Worm (Caenorhabditis elegans) whole organism, L3 larva: ENCODE data around the gene ipmk-1.
"Not testable (repeated sequence)": the region's sequence is repeated elsewhere in the genome, so short reads cannot be mapped to it uniquely, and the experiment has no call there.

Experiments used
- R02D3.7 ChIP-seq: fragments of 150-350 bp; optimal IDR thresholded peaks from 2 replicates; lab custom pipeline; 2014; ENCODE audit warnings: missing biosample characterization, missing genetic modification characterization
- aly-2 ChIP-seq: fragments of 150-350 bp; optimal IDR thresholded peaks from 2 replicates; lab custom pipeline; 2014; ENCODE audit warnings: missing biosample characterization, missing genetic modification characterization
- ceh-16 ChIP-seq: sonication (generic microtip); optimal IDR thresholded peaks from 2 replicates; lab custom pipeline; 2017; ENCODE audit warnings: missing biosample characterization, missing genetic modification characterization
- ceh-82 ChIP-seq: fragments of 150-350 bp; optimal IDR thresholded peaks from 2 replicates; lab custom pipeline; 2014; ENCODE audit warnings: missing biosample characterization, missing genetic modification characterization
- ceh-9 ChIP-seq: sonication (generic microtip); optimal IDR thresholded peaks from 2 replicates; lab custom pipeline; 2018; ENCODE audit warnings: missing biosample characterization, missing genetic modification characterization
- egl-27 ChIP-seq: sonication (generic microtip); optimal IDR thresholded peaks from 4 replicates; lab custom pipeline; 2017; ENCODE audit warnings: missing biosample characterization, missing genetic modification reagents, missing genetic modification characterization
- elt-1 ChIP-seq: fragments of 150-350 bp; optimal IDR thresholded peaks from 2 replicates; lab custom pipeline; 2014; ENCODE audit warnings: missing biosample characterization, missing genetic modification characterization
- elt-3 ChIP-seq, 3 experiments: fragments of 150-350 bp in 1 of 3; sonication (generic microtip) in 2 of 3; optimal IDR thresholded peaks; 2 replicates in 2 of 3; 4 replicates in 1 of 3; lab custom pipeline; 2014 to 2017; ENCODE audit warnings: missing biosample characterization in 3 of 3, missing genetic modification characterization in 3 of 3
- eor-1 ChIP-seq, 2 experiments: fragments of 150-350 bp; optimal IDR thresholded peaks; 2 replicates each; lab custom pipeline; 2014 to 2018; ENCODE audit warnings: missing biosample characterization in 2 of 2, missing genetic modification characterization in 2 of 2
- fkh-10 ChIP-seq: sonication (generic microtip); optimal IDR thresholded peaks from 2 replicates; lab custom pipeline; 2017; ENCODE audit warnings: missing biosample characterization, missing genetic modification reagents, missing genetic modification characterization
- fkh-2 ChIP-seq: fragments of 150-350 bp; optimal IDR thresholded peaks from 2 replicates; lab custom pipeline; 2014; ENCODE audit warnings: missing biosample characterization, missing genetic modification reagents, missing genetic modification characterization
- fos-1 ChIP-seq: fragments of 150-350 bp; optimal IDR thresholded peaks from 2 replicates; lab custom pipeline; 2014; ENCODE audit warnings: missing biosample characterization, missing genetic modification characterization
- jun-1 ChIP-seq: fragments of 150-350 bp; optimal IDR thresholded peaks from 2 replicates; lab custom pipeline; 2014; ENCODE audit warnings: missing biosample characterization, missing genetic modification reagents, missing genetic modification characterization
- lin-39 ChIP-seq: fragments of 150-350 bp; optimal IDR thresholded peaks from 2 replicates; lab custom pipeline; 2018; ENCODE audit warnings: missing biosample characterization, missing genetic modification reagents, missing genetic modification characterization
- lsy-12 ChIP-seq: sonication (generic microtip); optimal IDR thresholded peaks from 2 replicates; lab custom pipeline; 2016; ENCODE audit warnings: mild to moderate bottlenecking, missing genetic modification characterization, missing compliant biosample characterization
- mml-1 ChIP-seq: fragments of 150-350 bp; sonication (generic microtip); optimal IDR thresholded peaks from 3 replicates; lab custom pipeline; 2014; ENCODE audit warnings: missing biosample characterization, missing genetic modification characterization
- nhr-11 ChIP-seq: fragments of 150-350 bp; optimal IDR thresholded peaks from 2 replicates; lab custom pipeline; 2014; ENCODE audit warnings: missing biosample characterization, missing genetic modification characterization
- nhr-12 ChIP-seq: fragments of 150-350 bp; optimal IDR thresholded peaks from 2 replicates; lab custom pipeline; 2014; ENCODE audit warnings: missing biosample characterization, missing genetic modification characterization
- nhr-23 ChIP-seq: fragments of 150-350 bp; optimal IDR thresholded peaks from 2 replicates; lab custom pipeline; 2014; ENCODE audit warnings: missing biosample characterization, missing genetic modification reagents, missing genetic modification characterization
- nhr-237 ChIP-seq: fragments of 150-350 bp; optimal IDR thresholded peaks from 2 replicates; lab custom pipeline; 2014; ENCODE audit warnings: missing biosample characterization, missing genetic modification characterization
- nhr-25 ChIP-seq: sonication (generic microtip); optimal IDR thresholded peaks from 2 replicates; lab custom pipeline; 2017; ENCODE audit warnings: missing biosample characterization, missing genetic modification characterization
- nhr-28 ChIP-seq: fragments of 150-350 bp; optimal IDR thresholded peaks from 2 replicates; lab custom pipeline; 2014; ENCODE audit warnings: missing biosample characterization, missing genetic modification characterization
- nhr-43 ChIP-seq: sonication (generic microtip); optimal IDR thresholded peaks from 2 replicates; lab custom pipeline; 2016; ENCODE audit warnings: mild to moderate bottlenecking, missing genetic modification characterization, missing compliant biosample characterization; ENCODE audit not compliant: poor library complexity, severe bottlenecking
- nhr-76 ChIP-seq: fragments of 150-350 bp; sonication (generic microtip); optimal IDR thresholded peaks from 5 replicates; lab custom pipeline; 2014; ENCODE audit warnings: missing biosample characterization, missing genetic modification characterization
- nhr-77 ChIP-seq: fragments of 150-350 bp; optimal IDR thresholded peaks from 2 replicates; lab custom pipeline; 2014; ENCODE audit warnings: missing biosample characterization, missing genetic modification characterization
- pha-4 ChIP-seq: fragments of 150-350 bp; optimal IDR thresholded peaks from 2 replicates; lab custom pipeline; 2014; ENCODE audit warnings: missing biosample characterization, missing genetic modification reagents, missing genetic modification characterization
- sea-2 ChIP-seq: fragments of 150-350 bp; sonication (generic microtip); optimal IDR thresholded peaks from 4 replicates; lab custom pipeline; 2014; ENCODE audit warnings: missing biosample characterization, missing genetic modification reagents, missing genetic modification characterization
- skn-1 ChIP-seq: fragments of 150-350 bp; optimal IDR thresholded peaks from 2 replicates; lab custom pipeline; 2014; ENCODE audit warnings: missing biosample characterization, missing genetic modification characterization
- snpc-4 ChIP-seq: fragments of 150-350 bp; optimal IDR thresholded peaks from 2 replicates; lab custom pipeline; 2014; ENCODE audit warnings: missing biosample characterization, missing genetic modification characterization
- tbx-2 ChIP-seq: sonication (generic microtip); optimal IDR thresholded peaks from 2 replicates; lab custom pipeline; 2016; ENCODE audit warnings: mild to moderate bottlenecking, missing genetic modification characterization, missing compliant biosample characterization
- unc-39 ChIP-seq: sonication (generic microtip); optimal IDR thresholded peaks from 4 replicates; lab custom pipeline; 2017; ENCODE audit warnings: missing biosample characterization, missing genetic modification characterization
- zag-1 ChIP-seq: fragments of 150-350 bp; optimal IDR thresholded peaks from 2 replicates; lab custom pipeline; 2014; ENCODE audit warnings: missing biosample characterization, missing genetic modification characterization
- ztf-11 ChIP-seq: fragments of 150-350 bp; optimal IDR thresholded peaks from 2 replicates; lab custom pipeline; 2014; ENCODE audit warnings: missing biosample characterization, missing genetic modification characterization
- ztf-4 ChIP-seq: fragments of 150-350 bp; optimal IDR thresholded peaks from 2 replicates; lab custom pipeline; 2014; ENCODE audit warnings: missing biosample characterization, missing genetic modification characterization

ipmk-1 gene

ce11 chrIV:12547824-12548223 is at the start of gene ipmk-1:
ipmk-1 (plus strand) TSS chrIV:12548124.
- TF ChIP-seq fos-1 (tag; lab: Kevin White, UChicago) (no peak), R02D3.7 (tag; lab: Kevin White, UChicago) (no peak), ztf-11 (no peak)

- TF ChIP-seq pha-4 (no peak), nhr-77 (tag; lab: Kevin White, UChicago) (no peak), egl-27 (no peak), nhr-28 (tag; lab: Kevin White, UChicago) (no peak), lin-39 (tag; lab: Kevin White, UChicago) (no peak), nhr-23 (no peak), nhr-12 (tag; lab: Kevin White, UChicago) (no peak), ceh-9 (tag; lab: Kevin White, UChicago) (no peak), aly-2 (tag; lab: Kevin White, UChicago) (no peak), mml-1 (tag; lab: Kevin White, UChicago) (no peak), nhr-25 (no peak), unc-39 (tag; lab: Kevin White, UChicago) (no peak), ztf-4 (tag; lab: Kevin White, UChicago) (no peak), snpc-4 (no peak), skn-1 (no peak), elt-3 (tag; optimal IDR thresholded peaks at IDR 0.05; lab: Kevin White, UChicago) (no peak), nhr-11 (tag; lab: Kevin White, UChicago) (no peak), nhr-43 (tag; lab: Kevin White, UChicago) (no peak)
These were observed 49.7 kb upstream of the ipmk-1 start, which contains the start of gene sru-19 for ce11 chrIV:12498238-12498637. sru-19 (plus strand) TSS chrIV:12498538.

ce11 chrIV:12501956-12502355 is 46.0 kb upstream of the ipmk-1 start, which contains the start of gene sru-18:
sru-18 (plus strand) TSS chrIV:12502256.
- TF ChIP-seq nhr-25, result no peak
- no peak for TF ChIP-seq mml-1 (tag; lab: Kevin White, UChicago)
- no peak for TF ChIP-seq pha-4
- no peak for TF ChIP-seq zag-1
- no peak for TF ChIP-seq fkh-2
- TF ChIP-seq nhr-76 (tag; lab: Kevin White, UChicago), result no peak
- TF ChIP-seq fos-1 (tag; lab: Kevin White, UChicago), result no peak

ce11 chrIV:12505397-12505796 is 42.5 kb upstream of the ipmk-1 start, which contains the start of gene sru-17:
sru-17 (plus strand) TSS chrIV:12505697.
- TF ChIP-seq eor-1 (tag; optimal IDR thresholded peaks at IDR 0.05; lab: Kevin White, UChicago); elt-1 (tag; lab: Kevin White, UChicago); fkh-10: not testable (repeated sequence)

ce11 chrIV:12520150-12520549 is 27.8 kb upstream of the ipmk-1 start, which contains the start of gene tsp-4:
tsp-4 (minus strand) TSS chrIV:12520250.
- TF ChIP-seq nhr-23, result no peak
- no peak for TF ChIP-seq ceh-82 (tag; lab: Kevin White, UChicago)
- TF ChIP-seq elt-1 (tag; lab: Kevin White, UChicago), result no peak
- TF ChIP-seq ztf-4 (tag; lab: Kevin White, UChicago), result no peak
- no peak for TF ChIP-seq nhr-11 (tag; lab: Kevin White, UChicago)
- no peak for TF ChIP-seq zag-1
- no peak for TF ChIP-seq sea-2 (GFP tag; lab: Kevin White, UChicago)
- TF ChIP-seq tbx-2 (tag; lab: Kevin White, UChicago), result no peak
- no peak for TF ChIP-seq nhr-43 (tag; lab: Kevin White, UChicago)
- TF ChIP-seq mml-1 (tag; lab: Kevin White, UChicago), result no peak
- no peak for TF ChIP-seq unc-39 (tag; lab: Kevin White, UChicago)
- no peak for TF ChIP-seq nhr-237 (tag; lab: Kevin White, UChicago)
- no peak for TF ChIP-seq lsy-12 (tag; lab: Kevin White, UChicago)
- no peak for TF ChIP-seq ceh-16 (tag; lab: Kevin White, UChicago)
- TF ChIP-seq nhr-28 (tag; lab: Kevin White, UChicago), result no peak
- TF ChIP-seq ztf-11, result no peak
- TF ChIP-seq jun-1 (tag; lab: Kevin White, UChicago), result no peak
- no peak for TF ChIP-seq fkh-2
- TF ChIP-seq pha-4, result no peak
